Worm (Caenorhabditis elegans) whole organism, L4 larva: ENCODE data around the gene F52E4.5.

Experiments used
- aly-2 ChIP-seq: sonication (generic microtip); optimal IDR thresholded peaks from 2 replicates; lab custom pipeline; 2018; ENCODE audit warnings: missing biosample characterization, missing genetic modification characterization
- ama-1 ChIP-seq: fragments of 150-350 bp; optimal IDR thresholded peaks from 2 replicates; lab custom pipeline; 2014; ENCODE audit warnings: inconsistent platforms, mixed read lengths
- zag-1 ChIP-seq: fragments of 150-350 bp; optimal IDR thresholded peaks from 2 replicates; lab custom pipeline; 2014; ENCODE audit warnings: missing biosample characterization, missing genetic modification characterization

- TF ChIP-seq zag-1 (no peak), ama-1 (lab: Kevin White, UChicago) (no peak), aly-2 (tag; lab: Kevin White, UChicago) (no peak)
Observed at ce11 chrX:3091119-3091746, 4.1 kb upstream of the F52E4.5 start.
